Worm (Caenorhabditis elegans) whole organism, midembryonic: ENCODE measurements around the gene F19F10.3.
A peak's percentile ranks its signal among the peaks of the same experiment; 100 is the strongest.

ENCODE experiments used
- T22C8.4 ChIP-seq: fragments of 200-800 bp; sonication (Bioruptor generic); IDR thresholded peaks from 2 replicates; pipeline ENCODE4 v1.3.6; 2022; ENCODE audit warnings: missing genetic modification characterization, missing compliant biosample characterization
- cog-1 ChIP-seq: sonication (generic microtip); optimal IDR thresholded peaks from 2 replicates; lab custom pipeline; 2016; ENCODE audit warnings: missing genetic modification characterization, missing compliant biosample characterization
- flt-1 ChIP-seq: fragments of 200-800 bp; sonication (Bioruptor generic); IDR thresholded peaks from 2 replicates; pipeline ENCODE4 v1.3.6; 2022; ENCODE audit warnings: missing genetic modification characterization, missing compliant biosample characterization
- klf-2 ChIP-seq: fragments of 200-800 bp; sonication (Bioruptor generic); conservative IDR thresholded peaks from 2 replicates; pipeline ENCODE4 v1.3.6; 2022; ENCODE audit warnings: missing genetic modification reagents, missing genetic modification characterization, missing compliant biosample characterization
- med-1 ChIP-seq: sonication (generic microtip); optimal IDR thresholded peaks from 2 replicates; lab custom pipeline; 2017; ENCODE audit warnings: missing genetic modification characterization, mild to moderate bottlenecking, missing compliant biosample characterization, antibody characterized with exemption, missing genetic modification reagents; ENCODE audit not compliant: insufficient read depth
- ref-1 ChIP-seq: fragments of 200-800 bp; sonication (Bioruptor generic); conservative IDR thresholded peaks from 2 replicates; pipeline ENCODE4 v1.3.6; 2022; ENCODE audit warnings: missing genetic modification reagents, missing genetic modification characterization, missing compliant biosample characterization
- tab-1 ChIP-seq: fragments of 200-800 bp; sonication (Bioruptor generic); IDR thresholded peaks from 2 replicates; pipeline ENCODE4 v1.3.6; 2022; ENCODE audit warnings: missing genetic modification characterization, missing compliant biosample characterization
- ztf-23 ChIP-seq: fragments of 200-800 bp; sonication (Bioruptor generic); IDR thresholded peaks from 2 replicates; pipeline ENCODE4 v1.3.6; 2022; ENCODE audit warnings: missing genetic modification reagents, missing genetic modification characterization, missing compliant biosample characterization
- ztf-29 ChIP-seq: fragments of 200-800 bp; sonication (Bioruptor generic); IDR thresholded peaks from 2 replicates; pipeline ENCODE4 v1.3.6; 2022; ENCODE audit warnings: missing genetic modification reagents, missing genetic modification characterization, missing compliant biosample characterization

Gene F19F10.3

ce11 chrV:7545187-7545586 is 6.7 kb upstream of the F19F10.3 start, which contains the start of the genes C54F6.19 and nhx-3:
TSS of gene C54F6.19 (plus strand) at chrV:7545487.
TSS of gene nhx-3 (minus strand) at chrV:7545523.
- TF ChIP-seq klf-2 (GFP tag; lab: Robert Waterston, UW), result no peak
- TF ChIP-seq med-1 (GFP tag; lab: Kevin White, UChicago), result no peak
- no peak for TF ChIP-seq flt-1 (GFP tag; lab: Robert Waterston, UW)
- no peak for TF ChIP-seq T22C8.4 (GFP tag; lab: Robert Waterston, UW)
- TF ChIP-seq tab-1 (GFP tag; lab: Robert Waterston, UW), result no peak
- no peak for TF ChIP-seq ref-1 (GFP tag; lab: Robert Waterston, UW)
- TF ChIP-seq cog-1 (tag; lab: Kevin White, UChicago), result no peak
- no peak for TF ChIP-seq ztf-29 (GFP tag; lab: Robert Waterston, UW)
- TF ChIP-seq ztf-23 (GFP tag; lab: Robert Waterston, UW), result no peak

ce11 chrV:7547479-7547878 is 4.4 kb upstream of the F19F10.3 start, which contains the start of gene ftn-1:
TSS of gene ftn-1 (minus strand) at chrV:7547579.
- TF ChIP-seq flt-1 (GFP tag; lab: Robert Waterston, UW) (no peak), ztf-23 (GFP tag; lab: Robert Waterston, UW) (no peak), ztf-29 (GFP tag; lab: Robert Waterston, UW) (no peak), ref-1 (GFP tag; lab: Robert Waterston, UW) (no peak), klf-2 (GFP tag; lab: Robert Waterston, UW) (no peak), tab-1 (GFP tag; lab: Robert Waterston, UW) (no peak), cog-1 (tag; lab: Kevin White, UChicago) (no peak), med-1 (GFP tag; lab: Kevin White, UChicago) (no peak), T22C8.4 (GFP tag; lab: Robert Waterston, UW) (no peak)

- TF ChIP-seq flt-1 (GFP tag; lab: Robert Waterston, UW), result no peak
- no peak for TF ChIP-seq cog-1 (tag; lab: Kevin White, UChicago)
- TF ChIP-seq med-1 (GFP tag; lab: Kevin White, UChicago), result no peak
- no peak for TF ChIP-seq ref-1 (GFP tag; lab: Robert Waterston, UW)
- no peak for TF ChIP-seq ztf-29 (GFP tag; lab: Robert Waterston, UW)
- TF ChIP-seq klf-2 (GFP tag; lab: Robert Waterston, UW), result no peak
- no peak for TF ChIP-seq ztf-23 (GFP tag; lab: Robert Waterston, UW)
Measured at ce11 chrV:7548017-7548416, 3.9 kb upstream of the F19F10.3 start.

ce11 chrV:7548499-7548898 is 3.4 kb upstream of the F19F10.3 start:
- TF ChIP-seq klf-2 (GFP tag; lab: Robert Waterston, UW), result peak; percentile 59; the same call in 1 of the 2 replicates
- peak; percentile 81 for TF ChIP-seq ztf-23 (GFP tag; lab: Robert Waterston, UW)
- peak; percentile 89 for TF ChIP-seq flt-1 (GFP tag; lab: Robert Waterston, UW)
- peak; percentile 79 for TF ChIP-seq tab-1 (GFP tag; lab: Robert Waterston, UW)

ce11 chrV:7553873-7554362 is 2.0 kb downstream of the F19F10.3 start, which contains the start of gene ttr-10:
TSS of gene ttr-10 (minus strand) at chrV:7553923.
- no peak for TF ChIP-seq klf-2 (GFP tag; lab: Robert Waterston, UW)
- TF ChIP-seq ref-1 (GFP tag; lab: Robert Waterston, UW), result no peak
- no peak for TF ChIP-seq T22C8.4 (GFP tag; lab: Robert Waterston, UW)
- no peak for TF ChIP-seq tab-1 (GFP tag; lab: Robert Waterston, UW)
- no peak for TF ChIP-seq flt-1 (GFP tag; lab: Robert Waterston, UW)
- no peak for TF ChIP-seq cog-1 (tag; lab: Kevin White, UChicago)
- no peak for TF ChIP-seq med-1 (GFP tag; lab: Kevin White, UChicago)
- no peak for TF ChIP-seq ztf-23 (GFP tag; lab: Robert Waterston, UW)
- no peak for TF ChIP-seq ztf-29 (GFP tag; lab: Robert Waterston, UW)

ce11 chrV:7555875-7556274 is 4.0 kb downstream of the F19F10.3 start:
- TF ChIP-seq flt-1 (GFP tag; lab: Robert Waterston, UW) (no peak), ztf-23 (GFP tag; lab: Robert Waterston, UW) (no peak), tab-1 (GFP tag; lab: Robert Waterston, UW) (no peak), cog-1 (tag; lab: Kevin White, UChicago) (no peak), T22C8.4 (GFP tag; lab: Robert Waterston, UW) (no peak), med-1 (GFP tag; lab: Kevin White, UChicago) (no peak), ztf-29 (GFP tag; lab: Robert Waterston, UW) (no peak), ref-1 (GFP tag; lab: Robert Waterston, UW) (no peak), klf-2 (GFP tag; lab: Robert Waterston, UW) (no peak)

- TF ChIP-seq med-1 (GFP tag; lab: Kevin White, UChicago) (no peak), T22C8.4 (GFP tag; lab: Robert Waterston, UW) (no peak), cog-1 (tag; lab: Kevin White, UChicago) (no peak), klf-2 (GFP tag; lab: Robert Waterston, UW) (no peak), ref-1 (GFP tag; lab: Robert Waterston, UW) (no peak), ztf-23 (GFP tag; lab: Robert Waterston, UW) (no peak), flt-1 (GFP tag; lab: Robert Waterston, UW) (no peak)
Measured at ce11 chrV:7558693-7559092, 6.8 kb downstream of the F19F10.3 start, which contains the start of gene ets-7. TSS of gene ets-7 (minus strand) at chrV:7558793.

ce11 chrV:7562947-7563346 is 11.0 kb downstream of the F19F10.3 start, which contains the start of gene F19F10.1:
TSS of gene F19F10.1 (plus strand) at chrV:7563247.
- TF ChIP-seq tab-1 (GFP tag; lab: Robert Waterston, UW) (no peak), klf-2 (GFP tag; lab: Robert Waterston, UW) (no peak), ztf-29 (GFP tag; lab: Robert Waterston, UW) (no peak)

- TF ChIP-seq cog-1 (tag; lab: Kevin White, UChicago), result no peak
- TF ChIP-seq tab-1 (GFP tag; lab: Robert Waterston, UW), result no peak
- no peak for TF ChIP-seq ref-1 (GFP tag; lab: Robert Waterston, UW)
- TF ChIP-seq ztf-29 (GFP tag; lab: Robert Waterston, UW), result no peak
Measured at ce11 chrV:7570290-7570689, 18.4 kb downstream of the F19F10.3 start, which contains the start of gene clec-212. TSS of gene clec-212 (minus strand) at chrV:7570390.
